Worm (Caenorhabditis elegans): ENCODE measurements around the gene pat-4.

- no peak for TF ChIP-seq F49E8.2 (tag; optimal IDR thresholded peaks at IDR 0.05; ENCODE audit: insufficient read depth)
- no peak for TF ChIP-seq nhr-90 (tag; optimal IDR thresholded peaks at IDR 0.05)
- TF ChIP-seq sea-2 (GFP tag; IDR thresholded peaks at IDR 0.05) = no peak
- no peak for TF ChIP-seq repo-1 (tag; optimal IDR thresholded peaks at IDR 0.05)
- TF ChIP-seq nhr-120 (GFP tag; IDR thresholded peaks at IDR 0.05) = no peak
- no peak for TF ChIP-seq mes-4 (tag; optimal IDR thresholded peaks at IDR 0.05)
- TF ChIP-seq ztf-26 (tag; optimal IDR thresholded peaks at IDR 0.05) = no peak
- TF ChIP-seq B0261.1 (tag; optimal IDR thresholded peaks at IDR 0.05) = no peak
- TF ChIP-seq somi-1 (GFP tag; optimal IDR thresholded peaks at IDR 0.05) = no peak
Observed at ce11 chrIII:96196-96595, 1.6 kb upstream of the pat-4 start.
